Fruit fly (Drosophila melanogaster) whole organism, embryonic: ENCODE results near the gene tex.

ENCODE experiments used
- Bgb ChIP-seq: fragments of 200-800 bp; sonication (Bioruptor generic); IDR thresholded peaks from 2 replicates; pipeline ENCODE4 v1.3.6; 2022; ENCODE audit warnings: missing biosample characterization, missing genetic modification characterization; ENCODE audit not compliant: partially characterized antibody
- CG10147 ChIP-seq: fragments of 200-800 bp; sonication (Bioruptor generic); optimal IDR thresholded peaks from 2 replicates; lab custom pipeline; 2019; ENCODE audit warnings: missing biosample characterization, mild to moderate bottlenecking, missing genetic modification characterization, moderate library complexity
- CG10462 ChIP-seq: fragments of 200-800 bp; sonication (Bioruptor generic); optimal IDR thresholded peaks from 2 replicates; lab custom pipeline; 2016; ENCODE audit warnings: missing biosample characterization, missing genetic modification characterization
- CG14050 ChIP-seq: fragments of 200-800 bp; sonication (Bioruptor generic); IDR thresholded peaks from 3 replicates; pipeline ENCODE4 v1.3.6; 2022; ENCODE audit warnings: missing biosample characterization, missing genetic modification characterization
- CG15073 ChIP-seq: fragments of 200-800 bp; sonication (Bioruptor generic); optimal IDR thresholded peaks from 2 replicates; lab custom pipeline; 2016; ENCODE audit warnings: missing biosample characterization, missing genetic modification characterization
- CG16863 ChIP-seq: fragments of 200-800 bp; sonication (Bioruptor generic); optimal IDR thresholded peaks from 3 replicates; lab custom pipeline; 2016; ENCODE audit warnings: missing biosample characterization, missing genetic modification characterization
- CG17186 ChIP-seq: fragments of 200-800 bp; sonication (Bioruptor generic); optimal IDR thresholded peaks from 3 replicates; lab custom pipeline; 2017; ENCODE audit warnings: missing biosample characterization, missing genetic modification reagents, missing genetic modification characterization
- CG2116 ChIP-seq: fragments of 200-800 bp; sonication (Bioruptor generic); optimal IDR thresholded peaks from 3 replicates; lab custom pipeline; 2018; ENCODE audit warnings: missing biosample characterization, mild to moderate bottlenecking, missing genetic modification characterization
- CG2120 ChIP-seq: fragments of 200-800 bp; sonication (Bioruptor generic); optimal IDR thresholded peaks from 3 replicates; lab custom pipeline; 2016; ENCODE audit warnings: missing biosample characterization, missing genetic modification characterization
- CG2875 ChIP-seq: fragments of 200-800 bp; sonication (Bioruptor generic); optimal IDR thresholded peaks from 2 replicates; lab custom pipeline; 2017; ENCODE audit warnings: missing biosample characterization, mild to moderate bottlenecking, missing genetic modification characterization, missing genetic modification reagents
- CG32532 ChIP-seq: fragments of 200-800 bp; sonication (Bioruptor generic); IDR thresholded peaks from 2 replicates; pipeline ENCODE4 v1.3.6; 2022; ENCODE audit warnings: missing biosample characterization, missing genetic modification characterization
- CG4282 ChIP-seq: fragments of 200-800 bp; sonication (Bioruptor generic); optimal IDR thresholded peaks from 2 replicates; lab custom pipeline; 2016; ENCODE audit warnings: missing biosample characterization, missing genetic modification characterization
- CG4424 ChIP-seq: fragments of 200-800 bp; sonication (Bioruptor generic); optimal IDR thresholded peaks from 3 replicates; lab custom pipeline; 2016; ENCODE audit warnings: missing biosample characterization, missing genetic modification characterization
- CG4820 ChIP-seq: fragments of 200-800 bp; sonication (Bioruptor generic); optimal IDR thresholded peaks from 3 replicates; lab custom pipeline; 2016; ENCODE audit warnings: missing biosample characterization, missing genetic modification characterization
- CG6683 ChIP-seq: fragments of 200-800 bp; sonication (Bioruptor generic); optimal IDR thresholded peaks from 2 replicates; lab custom pipeline; 2017; ENCODE audit warnings: missing biosample characterization, mild to moderate bottlenecking, missing genetic modification characterization, missing genetic modification reagents
- CG6689 ChIP-seq: fragments of 200-800 bp; sonication (Bioruptor generic); IDR thresholded peaks from 2 replicates; pipeline ENCODE4 v1.3.6; 2022; ENCODE audit warnings: missing biosample characterization, missing genetic modification characterization
- CG6765 ChIP-seq: fragments of 200-800 bp; sonication (Bioruptor generic); optimal IDR thresholded peaks from 3 replicates; lab custom pipeline; 2017; ENCODE audit warnings: missing biosample characterization, mild to moderate bottlenecking, missing genetic modification characterization
- CG7928 ChIP-seq: fragments of 200-800 bp; sonication (Bioruptor generic); optimal IDR thresholded peaks from 2 replicates; lab custom pipeline; 2017; ENCODE audit warnings: missing biosample characterization, mild to moderate bottlenecking, missing genetic modification characterization
- CG8089 ChIP-seq: fragments of 200-800 bp; sonication (Bioruptor generic); optimal IDR thresholded peaks from 3 replicates; lab custom pipeline; 2016; ENCODE audit warnings: missing biosample characterization, missing genetic modification characterization
- CG9797 ChIP-seq: fragments of 200-800 bp; sonication (Bioruptor generic); optimal IDR thresholded peaks from 3 replicates; lab custom pipeline; 2018; ENCODE audit warnings: missing biosample characterization, mild to moderate bottlenecking, missing genetic modification characterization
- CTCF ChIP-seq: fragments of 200-800 bp; sonication (Bioruptor generic); optimal IDR thresholded peaks from 2 replicates; lab custom pipeline; 2017; ENCODE audit warnings: missing biosample characterization, mild to moderate bottlenecking, missing genetic modification characterization, moderate library complexity
- Elba2 ChIP-seq: fragments of 200-800 bp; sonication (Bioruptor generic); optimal IDR thresholded peaks from 3 replicates; lab custom pipeline; 2016; ENCODE audit warnings: missing biosample characterization, missing genetic modification characterization
- Ets97D ChIP-seq: fragments of 200-800 bp; sonication (Bioruptor generic); optimal IDR thresholded peaks from 3 replicates; lab custom pipeline; 2016; ENCODE audit warnings: missing biosample characterization, missing genetic modification characterization
- Fer1 ChIP-seq: fragments of 200-800 bp; sonication (Bioruptor generic); optimal IDR thresholded peaks from 2 replicates; lab custom pipeline; 2017; ENCODE audit warnings: missing biosample characterization, mild to moderate bottlenecking, missing genetic modification characterization
- GATAe ChIP-seq: fragments of 200-800 bp; sonication (Bioruptor generic); conservative IDR thresholded peaks from 2 replicates; pipeline ENCODE4 v1.3.6; 2022; ENCODE audit warnings: missing biosample characterization, missing genetic modification characterization
- H2.0 ChIP-seq: fragments of 200-800 bp; sonication (Bioruptor generic); IDR thresholded peaks from 2 replicates; pipeline ENCODE4 v1.3.6; 2022; ENCODE audit warnings: missing biosample characterization, missing genetic modification characterization
- HHEX ChIP-seq: fragments of 200-800 bp; sonication (Bioruptor generic); optimal IDR thresholded peaks from 3 replicates; lab custom pipeline; 2017; ENCODE audit warnings: missing biosample characterization, mild to moderate bottlenecking, missing genetic modification characterization, missing genetic modification reagents
- HmgD ChIP-seq: fragments of 200-800 bp; sonication (Bioruptor generic); optimal IDR thresholded peaks from 3 replicates; lab custom pipeline; 2016; ENCODE audit warnings: missing biosample characterization, missing genetic modification characterization
- Hsf ChIP-seq: fragments of 200-800 bp; sonication (Bioruptor generic); optimal IDR thresholded peaks from 3 replicates; lab custom pipeline; 2016; ENCODE audit warnings: missing biosample characterization, missing genetic modification characterization
- Kr ChIP-seq: fragments of 200-800 bp; sonication (Bioruptor generic); optimal IDR thresholded peaks from 2 replicates; lab custom pipeline; 2017; ENCODE audit warnings: missing biosample characterization, mild to moderate bottlenecking, missing genetic modification characterization
- NC2α ChIP-seq: fragments of 200-800 bp; sonication (Bioruptor generic); optimal IDR thresholded peaks from 2 replicates; lab custom pipeline; 2016; ENCODE audit warnings: missing biosample characterization, missing genetic modification characterization
- YL-1 ChIP-seq: fragments of 200-800 bp; sonication (Bioruptor generic); optimal IDR thresholded peaks from 3 replicates; lab custom pipeline; 2017; ENCODE audit warnings: missing biosample characterization, mild to moderate bottlenecking, missing genetic modification characterization
- ab ChIP-seq: fragments of 200-800 bp; sonication (Bioruptor generic); optimal IDR thresholded peaks from 2 replicates; lab custom pipeline; 2016; ENCODE audit warnings: missing biosample characterization, missing genetic modification characterization
- bigmax ChIP-seq: fragments of 200-800 bp; sonication (Bioruptor generic); optimal IDR thresholded peaks from 2 replicates; lab custom pipeline; 2018; ENCODE audit warnings: missing biosample characterization, mild to moderate bottlenecking, missing genetic modification characterization
- chm ChIP-seq: fragments of 200-800 bp; sonication (Bioruptor generic); IDR thresholded peaks from 2 replicates; pipeline ENCODE4 v1.3.6; 2022; ENCODE audit warnings: missing biosample characterization, missing genetic modification characterization
- crol ChIP-seq: fragments of 200-800 bp; sonication (Bioruptor generic); IDR thresholded peaks from 2 replicates; pipeline ENCODE4 v1.3.6; 2022; ENCODE audit warnings: missing biosample characterization, missing genetic modification characterization
- crp ChIP-seq, 2 experiments: fragments of 200-800 bp; sonication (Bioruptor generic); optimal IDR thresholded peaks; 2 replicates in 1 of 2; 3 replicates in 1 of 2; lab custom pipeline; 2017; ENCODE audit warnings: missing biosample characterization in 2 of 2, missing genetic modification characterization in 2 of 2, mild to moderate bottlenecking in 1 of 2, moderate library complexity in 1 of 2
- da ChIP-seq: fragments of 200-800 bp; sonication (Bioruptor generic); optimal IDR thresholded peaks from 2 replicates; lab custom pipeline; 2016; ENCODE audit warnings: missing biosample characterization, missing genetic modification characterization
- dan ChIP-seq: fragments of 200-800 bp; sonication (Bioruptor generic); IDR thresholded peaks from 2 replicates; pipeline ENCODE4 v1.3.6; 2022; ENCODE audit warnings: missing biosample characterization, missing genetic modification characterization
- dimm ChIP-seq: fragments of 200-800 bp; sonication (Bioruptor generic); IDR thresholded peaks from 2 replicates; pipeline ENCODE4 v1.3.6; 2022; ENCODE audit warnings: missing biosample characterization, missing genetic modification characterization
- fd64A ChIP-seq: fragments of 200-800 bp; sonication (Bioruptor generic); optimal IDR thresholded peaks from 3 replicates; lab custom pipeline; 2018; ENCODE audit warnings: missing biosample characterization, mild to moderate bottlenecking, missing genetic modification characterization
- gem ChIP-seq: fragments of 200-800 bp; sonication (Bioruptor generic); optimal IDR thresholded peaks from 2 replicates; lab custom pipeline; 2019; ENCODE audit warnings: missing biosample characterization, mild to moderate bottlenecking, missing genetic modification characterization, moderate library complexity
- gfzf ChIP-seq: fragments of 200-800 bp; sonication (Bioruptor generic); optimal IDR thresholded peaks from 2 replicates; lab custom pipeline; 2016; ENCODE audit warnings: missing biosample characterization, mild to moderate bottlenecking, missing genetic modification characterization, moderate library complexity
- oc ChIP-seq: fragments of 200-800 bp; sonication (Bioruptor generic); optimal IDR thresholded peaks from 2 replicates; lab custom pipeline; 2018; ENCODE audit warnings: missing biosample characterization, mild to moderate bottlenecking, missing genetic modification characterization, moderate library complexity
- peb ChIP-seq: fragments of 200-800 bp; sonication (Bioruptor generic); IDR thresholded peaks from 2 replicates; pipeline ENCODE4 v1.3.6; 2022; ENCODE audit warnings: missing biosample characterization, missing genetic modification characterization
- ro ChIP-seq: fragments of 200-800 bp; sonication (Bioruptor generic); IDR thresholded peaks from 2 replicates; pipeline ENCODE4 v1.3.6; 2022; ENCODE audit warnings: missing biosample characterization, missing genetic modification characterization
- row ChIP-seq: fragments of 200-800 bp; sonication (Bioruptor generic); IDR thresholded peaks from 3 replicates; pipeline ENCODE4 v1.3.6; 2022; ENCODE audit warnings: missing biosample characterization, missing genetic modification characterization
- sens ChIP-seq: fragments of 200-800 bp; sonication (Bioruptor generic); peaks from one replicate; lab custom pipeline; 2016; ENCODE audit warnings: missing biosample characterization, missing genetic modification characterization
- slbo ChIP-seq: fragments of 200-800 bp; sonication (Bioruptor generic); IDR thresholded peaks from 2 replicates; pipeline ENCODE4 v1.3.6; 2022; ENCODE audit warnings: missing biosample characterization, missing genetic modification characterization
- slou ChIP-seq: fragments of 200-800 bp; sonication (Bioruptor generic); optimal IDR thresholded peaks from 3 replicates; lab custom pipeline; 2016; ENCODE audit warnings: missing biosample characterization, missing genetic modification characterization
- stc ChIP-seq: fragments of 200-800 bp; sonication (Bioruptor generic); IDR thresholded peaks from 2 replicates; pipeline ENCODE4 v1.3.6; 2022; ENCODE audit warnings: missing biosample characterization, missing genetic modification characterization
- tap ChIP-seq: fragments of 200-800 bp; optimal IDR thresholded peaks from 3 replicates; lab custom pipeline; 2019; ENCODE audit warnings: missing biosample characterization, mild to moderate bottlenecking, missing genetic modification characterization, moderate library complexity
- wdn ChIP-seq: fragments of 200-800 bp; sonication (Bioruptor generic); IDR thresholded peaks from 2 replicates; pipeline ENCODE4 v1.3.6; 2022; ENCODE audit warnings: missing biosample characterization, missing genetic modification characterization
- wor ChIP-seq: fragments of 200-800 bp; sonication (Bioruptor generic); IDR thresholded peaks from 2 replicates; pipeline ENCODE4 v1.3.6; 2022; ENCODE audit warnings: missing biosample characterization, missing genetic modification characterization

The tex gene

dm6 chr3R:8269740-8270139, 38.7 kb downstream of the tex start, which contains the start of gene CG9630 (continued):
- no peak for TF ChIP-seq CG6765 (GFP tag; lab: Kevin White, UChicago)
- TF ChIP-seq row (GFP tag; lab: Robert Waterston, UW), result no peak
- TF ChIP-seq ro (GFP tag; lab: Robert Waterston, UW), result no peak
- no peak for TF ChIP-seq CG14050 (GFP tag; lab: Robert Waterston, UW)
- no peak for TF ChIP-seq gem (tag; lab: Kevin White, UChicago)
- no peak for TF ChIP-seq Kr (GFP tag; lab: Kevin White, UChicago)
- no peak for TF ChIP-seq tap (tag; lab: Kevin White, UChicago)
- TF ChIP-seq CG6683 (GFP tag; lab: Kevin White, UChicago), result no peak
- no peak for TF ChIP-seq CG16863 (GFP tag; lab: Kevin White, UChicago)
- TF ChIP-seq CG10462 (GFP tag; lab: Kevin White, UChicago), result no peak
- peak; percentile 59 for TF ChIP-seq YL-1 (GFP tag; lab: Kevin White, UChicago)
- no peak for TF ChIP-seq slbo (GFP tag; lab: Robert Waterston, UW)
- TF ChIP-seq CG2116 (GFP tag; lab: Kevin White, UChicago), result peak; percentile 87
- no peak for TF ChIP-seq CG8089 (GFP tag; lab: Kevin White, UChicago)
- TF ChIP-seq NC2α, result no peak
- TF ChIP-seq CG2120 (GFP tag; lab: Kevin White, UChicago), result no peak
- TF ChIP-seq CG7928 (GFP tag; lab: Kevin White, UChicago), result peak; percentile 13
- TF ChIP-seq CG10147, result no peak
- peak; percentile 32; the same call in 1 of the 2 replicates for TF ChIP-seq chm (GFP tag; lab: Robert Waterston, UW)
- TF ChIP-seq Elba2 (GFP tag; lab: Kevin White, UChicago), result peak; percentile 79
- no peak for TF ChIP-seq ab (GFP tag; lab: Kevin White, UChicago)
- TF ChIP-seq CG17186 (GFP tag; lab: Kevin White, UChicago), result peak; percentile 93
- peak; percentile 69 for TF ChIP-seq gfzf
- TF ChIP-seq dan (GFP tag; lab: Robert Waterston, UW), result no peak
- TF ChIP-seq slou (GFP tag; lab: Kevin White, UChicago), result no peak
- TF ChIP-seq CG2875 (GFP tag; lab: Kevin White, UChicago), result no peak
- TF ChIP-seq HHEX (GFP tag; lab: Kevin White, UChicago), result no peak
- peak; percentile 60 for TF ChIP-seq bigmax (GFP tag; lab: Kevin White, UChicago)
- TF ChIP-seq H2.0, result no peak
- no peak for TF ChIP-seq CG4282 (GFP tag; lab: Kevin White, UChicago)
- peak; percentile 40 for TF ChIP-seq CTCF (GFP tag; lab: Kevin White, UChicago)
- no peak for TF ChIP-seq CG15073 (GFP tag; lab: Kevin White, UChicago)
- TF ChIP-seq CG4820, result no peak
- TF ChIP-seq Hsf (GFP tag; lab: Kevin White, UChicago), result no peak
- no peak for TF ChIP-seq CG32532 (GFP tag; lab: Robert Waterston, UW)
- no peak for TF ChIP-seq wor (GFP tag; lab: Robert Waterston, UW)
- TF ChIP-seq CG6689 (GFP tag; lab: Robert Waterston, UW), result no peak
- peak; percentile 73 for TF ChIP-seq HmgD (GFP tag; lab: Kevin White, UChicago)
- TF ChIP-seq wdn (GFP tag; lab: Robert Waterston, UW), result no peak
- TF ChIP-seq stc (GFP tag; lab: Robert Waterston, UW), result no peak
- TF ChIP-seq Ets97D (GFP tag; lab: Kevin White, UChicago), result peak; percentile 79
- no peak for TF ChIP-seq Fer1 (GFP tag; lab: Kevin White, UChicago)
- no peak for TF ChIP-seq fd64A
- no peak for TF ChIP-seq CG4424 (GFP tag; lab: Kevin White, UChicago)
- no peak for TF ChIP-seq GATAe (GFP tag; lab: Robert Waterston, UW)
- peak; percentile 10 for TF ChIP-seq da
- no peak for TF ChIP-seq dimm (GFP tag; lab: Robert Waterston, UW)
- peak in 1 of 2 experiments; percentile 77 for TF ChIP-seq crp (GFP tag; optimal IDR thresholded peaks at IDR 0.05; lab: Kevin White, UChicago)
- TF ChIP-seq Bgb (GFP tag; lab: Robert Waterston, UW), result peak; percentile 73
- no peak for TF ChIP-seq sens (GFP tag; lab: Kevin White, UChicago)
- peak; percentile 51 for TF ChIP-seq oc (tag; lab: Kevin White, UChicago)
- TF ChIP-seq CG9797 (GFP tag; lab: Kevin White, UChicago), result peak; percentile 97
- no peak for TF ChIP-seq peb (GFP tag; lab: Robert Waterston, UW)
- TF ChIP-seq crol (GFP tag; lab: Robert Waterston, UW), result no peak
